Worm (Caenorhabditis elegans): ENCODE measurements around the gene C55A6.11.

DNA sequence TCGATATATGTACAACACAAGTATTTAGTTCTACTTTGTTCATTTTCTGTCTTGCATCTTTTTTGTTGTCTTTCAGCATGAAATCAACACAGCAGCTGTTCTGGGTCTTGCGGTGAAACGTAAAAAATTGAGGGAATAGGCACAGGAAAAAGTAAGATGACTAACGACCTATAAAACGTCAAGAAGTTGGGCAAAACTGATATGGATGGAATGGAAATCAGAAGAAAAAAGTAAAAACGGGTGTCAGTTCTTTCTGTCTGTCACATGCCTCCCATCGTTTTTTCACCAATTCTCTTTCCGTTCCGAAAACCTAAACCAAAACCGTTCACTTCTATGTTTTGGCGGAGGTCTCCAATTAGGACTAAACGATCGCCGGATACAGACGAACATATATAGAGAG is 19.3 kb upstream of the C55A6.11 start:
- no peak for TF ChIP-seq nhr-77 (tag; optimal IDR thresholded peaks at IDR 0.05)
- no peak for TF ChIP-seq unc-62 (GFP tag; optimal IDR thresholded peaks at IDR 0.05)
- TF ChIP-seq ZK546.5 (tag; optimal IDR thresholded peaks at IDR 0.05), result no peak
